Fruit fly (Drosophila melanogaster) whole organism, wandering third instar larva: Measurements from ENCODE around the gene CG14913.

Experiments used
- Vsx2 ChIP-seq: fragments of 200-300, 225-300 bp; sonication (Bioruptor generic); optimal IDR thresholded peaks from 2 replicates; lab custom pipeline; 2018; ENCODE audit warnings: missing biosample characterization, missing genetic modification characterization; ENCODE audit not compliant: partially characterized antibody
- lola ChIP-seq: fragments of >200 bp; optimal IDR thresholded peaks from 2 replicates; lab custom pipeline; 2017; ENCODE audit warnings: missing biosample characterization, missing genetic modification characterization

DNA sequence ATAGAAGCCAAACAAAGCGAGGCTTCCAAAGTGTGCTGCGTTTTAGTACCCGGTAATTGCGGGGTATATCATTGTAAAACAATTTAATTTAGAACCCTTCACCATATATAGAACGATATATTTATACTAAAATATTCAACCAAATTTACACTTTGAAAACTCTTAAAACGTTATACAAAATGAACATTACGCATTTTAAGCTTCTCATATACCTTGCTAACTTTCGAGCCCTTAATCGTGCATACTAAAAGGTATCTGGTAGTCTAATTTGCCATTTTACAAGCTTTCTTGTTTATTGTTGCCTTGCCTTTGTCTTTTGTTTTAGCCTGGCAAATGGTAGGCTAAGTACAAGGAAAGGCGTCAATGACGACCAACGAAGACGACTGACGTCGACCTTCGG is 51.2 kb downstream of the CG14913 start:
- TF ChIP-seq lola (GFP tag; lab: Kevin White, UChicago): no peak
- TF ChIP-seq Vsx2 (GFP tag; lab: Kevin White, UChicago): no peak
